Worm (Caenorhabditis elegans) whole organism, mixed stage, embryonic: Measurements from ENCODE around the gene F19G12.3.

ENCODE experiments used
- M03D4.4 ChIP-seq: sonication (generic microtip); optimal IDR thresholded peaks from 2 replicates; lab custom pipeline; 2017; ENCODE audit warnings: mild to moderate bottlenecking, missing genetic modification characterization, missing compliant biosample characterization
- ceh-39 ChIP-seq: fragments of 150-350 bp; optimal IDR thresholded peaks from 2 replicates; lab custom pipeline; 2014; ENCODE audit warnings: missing biosample characterization, missing genetic modification characterization
- ceh-43 ChIP-seq: fragments of 200-800 bp; sonication (Bioruptor generic); optimal IDR thresholded peaks from 2 replicates; lab custom pipeline; 2018; ENCODE audit warnings: mild to moderate bottlenecking, missing genetic modification characterization, moderate library complexity, missing compliant biosample characterization
- ces-1 ChIP-seq: fragments of 150-350 bp; optimal IDR thresholded peaks from 2 replicates; lab custom pipeline; 2014; ENCODE audit warnings: missing biosample characterization, missing genetic modification reagents, missing genetic modification characterization
- cnd-1 ChIP-seq: fragments of 200-800 bp; sonication (Bioruptor generic); optimal IDR thresholded peaks from 2 replicates; lab custom pipeline; 2018; ENCODE audit warnings: mild to moderate bottlenecking, missing genetic modification characterization, missing compliant biosample characterization
- drap-1 ChIP-seq: fragments of 200-800 bp; sonication (Bioruptor generic); optimal IDR thresholded peaks from 3 replicates; lab custom pipeline; 2018; ENCODE audit warnings: mild to moderate bottlenecking, missing genetic modification characterization, missing compliant biosample characterization
- elt-1 ChIP-seq: sonication (generic microtip); optimal IDR thresholded peaks from 2 replicates; lab custom pipeline; 2017; ENCODE audit warnings: missing genetic modification characterization, mild to moderate bottlenecking, missing compliant biosample characterization, antibody characterized with exemption, moderate library complexity, borderline replicate concordance; ENCODE audit not compliant: insufficient read depth
- elt-3 ChIP-seq: fragments of 150-350 bp; optimal IDR thresholded peaks from 2 replicates; lab custom pipeline; 2014; ENCODE audit warnings: missing biosample characterization, missing genetic modification characterization
- flh-1 ChIP-seq: fragments of 200-800 bp; sonication (Bioruptor generic); optimal IDR thresholded peaks from 2 replicates; lab custom pipeline; 2018; ENCODE audit warnings: mild to moderate bottlenecking, missing genetic modification characterization, moderate library complexity, missing compliant biosample characterization
- ham-2 ChIP-seq: fragments of 200-800 bp; sonication (Bioruptor generic); optimal IDR thresholded peaks from 2 replicates; lab custom pipeline; 2018; ENCODE audit warnings: mild to moderate bottlenecking, missing genetic modification characterization, missing compliant biosample characterization
- hlh-1 ChIP-seq: fragments of 150-350 bp; optimal IDR thresholded peaks from 2 replicates; lab custom pipeline; 2014; ENCODE audit warnings: missing biosample characterization, missing genetic modification reagents, missing genetic modification characterization
- lin-13 ChIP-seq: fragments of 150-350 bp; optimal IDR thresholded peaks from 2 replicates; lab custom pipeline; 2014; ENCODE audit warnings: missing biosample characterization, missing genetic modification characterization
- lin-32 ChIP-seq: fragments of 200-800 bp; sonication (Bioruptor generic); optimal IDR thresholded peaks from 2 replicates; lab custom pipeline; 2018; ENCODE audit warnings: mild to moderate bottlenecking, missing genetic modification characterization, missing compliant biosample characterization
- mab-5 ChIP-seq: fragments of 150-350 bp; optimal IDR thresholded peaks from 2 replicates; lab custom pipeline; 2014; ENCODE audit warnings: missing biosample characterization, missing genetic modification characterization
- mep-1 ChIP-seq: fragments of 150-350 bp; optimal IDR thresholded peaks from 2 replicates; lab custom pipeline; 2017; ENCODE audit warnings: missing biosample characterization, missing genetic modification reagents, missing genetic modification characterization, inconsistent platforms
- mls-2 ChIP-seq: sonication (generic microtip); optimal IDR thresholded peaks from 2 replicates; lab custom pipeline; 2016; ENCODE audit warnings: mild to moderate bottlenecking, missing genetic modification characterization, moderate library complexity, missing compliant biosample characterization
- nhr-12 ChIP-seq: fragments of 150-350 bp; optimal IDR thresholded peaks from 2 replicates; lab custom pipeline; 2014; ENCODE audit warnings: missing biosample characterization, missing genetic modification characterization
- nhr-2 ChIP-seq: fragments of 150-350 bp; optimal IDR thresholded peaks from 2 replicates; lab custom pipeline; 2014; ENCODE audit warnings: missing biosample characterization, missing genetic modification characterization
- nhr-237 ChIP-seq: fragments of 150-350 bp; optimal IDR thresholded peaks from 2 replicates; lab custom pipeline; 2014; ENCODE audit warnings: missing biosample characterization, missing genetic modification characterization
- nhr-28 ChIP-seq: fragments of 150-350 bp; optimal IDR thresholded peaks from 2 replicates; lab custom pipeline; 2014; ENCODE audit warnings: missing biosample characterization, missing genetic modification characterization
- nhr-76 ChIP-seq: sonication (generic microtip); optimal IDR thresholded peaks from 2 replicates; lab custom pipeline; 2017; ENCODE audit warnings: missing biosample characterization, missing genetic modification characterization
- pha-4 ChIP-seq: fragments of 150-350 bp; optimal IDR thresholded peaks from 2 replicates; lab custom pipeline; 2018; ENCODE audit warnings: missing biosample characterization, missing genetic modification reagents, missing genetic modification characterization
- sem-2 ChIP-seq: fragments of 200-800 bp; sonication (Bioruptor generic); optimal IDR thresholded peaks from 2 replicates; lab custom pipeline; 2018; ENCODE audit warnings: mild to moderate bottlenecking, missing genetic modification characterization, missing compliant biosample characterization
- snpc-4 ChIP-seq: fragments of 150-350 bp; optimal IDR thresholded peaks from 2 replicates; lab custom pipeline; 2014; ENCODE audit warnings: missing biosample characterization, missing genetic modification characterization
- tbx-8 ChIP-seq: fragments of 200-800 bp; sonication (Bioruptor generic); optimal IDR thresholded peaks from 2 replicates; lab custom pipeline; 2018; ENCODE audit warnings: mild to moderate bottlenecking, missing genetic modification characterization, moderate library complexity, missing compliant biosample characterization
- unc-120 ChIP-seq: sonication (generic microtip); optimal IDR thresholded peaks from 2 replicates; lab custom pipeline; 2017; ENCODE audit warnings: missing genetic modification characterization, missing compliant biosample characterization; ENCODE audit not compliant: poor library complexity, severe bottlenecking
- unc-39 ChIP-seq: fragments of 150-350 bp; optimal IDR thresholded peaks from 2 replicates; lab custom pipeline; 2014; ENCODE audit warnings: missing biosample characterization, missing genetic modification characterization
- unc-62 ChIP-seq: fragments of 150-350 bp; optimal IDR thresholded peaks from 2 replicates; lab custom pipeline; 2014; ENCODE audit warnings: missing biosample characterization, missing genetic modification reagents, missing genetic modification characterization
- ztf-11 ChIP-seq: fragments of 150-350 bp; optimal IDR thresholded peaks from 2 replicates; lab custom pipeline; 2014; ENCODE audit warnings: missing biosample characterization, missing genetic modification characterization

F19G12.3 gene

DNA sequence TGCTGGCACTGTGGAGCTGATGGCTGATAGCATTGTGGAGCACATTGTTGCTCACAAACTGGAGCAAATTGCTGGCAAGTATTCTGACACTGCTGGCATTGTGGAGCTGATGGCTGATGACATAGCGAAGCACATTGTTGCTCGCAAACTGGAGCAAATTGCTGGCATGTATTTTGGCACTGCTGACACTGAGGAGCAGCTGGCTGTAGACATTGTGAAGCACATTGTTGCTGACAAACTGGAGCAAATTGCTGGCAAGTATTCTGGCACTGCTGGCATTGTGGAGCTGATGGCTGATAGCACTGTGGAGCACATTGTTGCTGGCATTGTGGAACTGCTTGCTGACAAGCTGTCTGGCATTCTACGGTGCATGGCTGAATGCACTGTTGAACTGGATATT, 15.4 kb upstream of the F19G12.3 start:
- TF ChIP-seq sem-2 (no peak), unc-120 (tag; lab: Kevin White, UChicago) (no peak), lin-32 (GFP tag; lab: Kevin White, UChicago) (no peak), elt-3 (tag; lab: Kevin White, UChicago) (no peak), elt-1 (tag; lab: Kevin White, UChicago) (no peak), ces-1 (GFP tag; lab: Kevin White, UChicago) (no peak)

- no peak for TF ChIP-seq unc-62 (GFP tag; lab: Kevin White, UChicago)
- no peak for TF ChIP-seq nhr-12
- no peak for TF ChIP-seq nhr-76 (tag; lab: Kevin White, UChicago)
- TF ChIP-seq mls-2 (tag; lab: Kevin White, UChicago) = no peak
- TF ChIP-seq nhr-28 (tag; lab: Kevin White, UChicago) = no peak
- no peak for TF ChIP-seq ces-1 (GFP tag; lab: Kevin White, UChicago)
- TF ChIP-seq snpc-4 (tag; lab: Kevin White, UChicago) = no peak
Observed at ce11 chrX:1410552-1410951, 14.1 kb upstream of the F19G12.3 start, which contains the start of gene abu-2. abu-2 (minus strand) TSS chrX:1410652.

ce11 chrX:1412844-1413243, 11.8 kb upstream of the F19G12.3 start, which contains the start of gene srh-19:
srh-19 (plus strand) TSS chrX:1413144.
- TF ChIP-seq nhr-12 (no peak), nhr-28 (tag; lab: Kevin White, UChicago) (no peak), hlh-1 (tag; lab: Kevin White, UChicago) (no peak), ceh-39 (tag; lab: Kevin White, UChicago) (no peak), ces-1 (GFP tag; lab: Kevin White, UChicago) (no peak), ceh-43 (GFP tag; lab: Kevin White, UChicago) (no peak)
- TF ChIP-seq, all 35 proteins: peak for 0

- TF ChIP-seq mep-1 (tag; lab: Kevin White, UChicago) (no peak), mls-2 (tag; lab: Kevin White, UChicago) (no peak), nhr-28 (tag; lab: Kevin White, UChicago) (no peak), snpc-4 (tag; lab: Kevin White, UChicago) (no peak), elt-1 (tag; lab: Kevin White, UChicago) (no peak), mab-5 (tag; lab: Kevin White, UChicago) (no peak), tbx-8 (GFP tag; lab: Kevin White, UChicago) (no peak), unc-62 (GFP tag; lab: Kevin White, UChicago) (no peak)
Observed at ce11 chrX:1416776-1417354, 7.7 kb upstream of the F19G12.3 start, which contains the start of the genes F19G12.4 and F19G12.8. F19G12.4 (plus strand) TSS chrX:1417304. F19G12.8 (plus strand) TSS chrX:1417320.

- TF ChIP-seq ham-2 (GFP tag; lab: Kevin White, UChicago) (no peak), mls-2 (tag; lab: Kevin White, UChicago) (no peak), nhr-237 (no peak), ceh-43 (GFP tag; lab: Kevin White, UChicago) (no peak), nhr-2 (tag; lab: Kevin White, UChicago) (no peak), pha-4 (tag; lab: Kevin White, UChicago) (no peak), elt-1 (tag; lab: Kevin White, UChicago) (no peak), cnd-1 (tag; lab: Kevin White, UChicago) (no peak), sem-2 (no peak), M03D4.4 (tag; lab: Kevin White, UChicago) (no peak), unc-120 (tag; lab: Kevin White, UChicago) (no peak), unc-39 (tag; lab: Kevin White, UChicago) (no peak), lin-13 (no peak), drap-1 (no peak), flh-1 (GFP tag; lab: Kevin White, UChicago) (no peak), mab-5 (tag; lab: Kevin White, UChicago) (no peak), ztf-11 (tag; lab: Kevin White, UChicago) (no peak), nhr-76 (tag; lab: Kevin White, UChicago) (no peak), unc-62 (GFP tag; lab: Kevin White, UChicago) (no peak)
Observed at ce11 chrX:1419163-1419696, 5.4 kb upstream of the F19G12.3 start, which contains the start of gene F19G12.9. F19G12.9 (plus strand) TSS chrX:1419213.
